Fruit fly (Drosophila melanogaster) whole organism, wandering third instar larva: ENCODE data around the gene Shc.

ENCODE experiments used
- Abd-B ChIP-seq: fragments of >200 bp; optimal IDR thresholded peaks from 2 replicates; lab custom pipeline; 2017; ENCODE audit warnings: missing biosample characterization, missing genetic modification characterization
- Dfd ChIP-seq: fragments of >200 bp; optimal IDR thresholded peaks from 2 replicates; lab custom pipeline; 2017; ENCODE audit warnings: missing biosample characterization, missing genetic modification characterization
- Mio ChIP-seq: sonication (Bioruptor generic); optimal IDR thresholded peaks from 2 replicates; lab custom pipeline; 2016; ENCODE audit warnings: missing biosample characterization, missing genetic modification characterization
- Rel ChIP-seq, 2 experiments: fragments of 200-800 bp; sonication (Bioruptor generic) in 1 of 2; optimal IDR thresholded peaks; 2 replicates in 1 of 2; 3 replicates in 1 of 2; lab custom pipeline; 2016 to 2019; ENCODE audit warnings: mild to moderate bottlenecking in 2 of 2, missing biosample characterization in 2 of 2, missing genetic modification characterization in 2 of 2, moderate library complexity in 1 of 2
- dmrt93B ChIP-seq: fragments of 200-800 bp; sonication (Bioruptor generic); optimal IDR thresholded peaks from 2 replicates; lab custom pipeline; 2018; ENCODE audit warnings: missing biosample characterization, mild to moderate bottlenecking, missing genetic modification characterization
- pan ChIP-seq: fragments of >200 bp; optimal IDR thresholded peaks from 2 replicates; lab custom pipeline; 2017

- TF ChIP-seq Dfd (GFP tag; lab: Kevin White, UChicago): no peak
- TF ChIP-seq dmrt93B: no peak
- TF ChIP-seq Abd-B: no peak
- no peak for TF ChIP-seq Rel (GFP tag; optimal IDR thresholded peaks at IDR 0.05; lab: Kevin White, UChicago)
- no peak for TF ChIP-seq Rel (tag; optimal IDR thresholded peaks at IDR 0.05; lab: Kevin White, UChicago)
- TF ChIP-seq pan (lab: Kevin White, UChicago): no peak
- no peak for TF ChIP-seq Mio (GFP tag; lab: Kevin White, UChicago)
These were observed 36.0 kb downstream of the Shc start for dm6 chr3L:9462794-9463193.
